Fruit fly (Drosophila melanogaster): ENCODE measurements around the gene CG42818.
A peak's percentile ranks its signal among the peaks of the same experiment; 100 is the strongest.

Gene CG42818

dm6 chr2L:16279774-16280252, 38.1 kb downstream of the CG42818 start (continued):
- TF ChIP-seq phol (tag; optimal IDR thresholded peaks at IDR 0.05): peak; percentile 96
- TF ChIP-seq exex (tag; optimal IDR thresholded peaks at IDR 0.05): peak; percentile 41
- peak; percentile 72 for TF ChIP-seq CG6683 (GFP tag; optimal IDR thresholded peaks at IDR 0.05)
- no peak for TF ChIP-seq Poxn (GFP tag; IDR thresholded peaks at IDR 0.05)
- TF ChIP-seq dmrt11E (tag; optimal IDR thresholded peaks at IDR 0.05): peak; percentile 93
- no peak for TF ChIP-seq wdn (GFP tag; IDR thresholded peaks at IDR 0.05)
- TF ChIP-seq dmrt99B (tag; optimal IDR thresholded peaks at IDR 0.05): peak; percentile 98
- TF ChIP-seq CG3163 (GFP tag; optimal IDR thresholded peaks at IDR 0.05): peak; percentile 46
- TF ChIP-seq shn (GFP tag; optimal IDR thresholded peaks at IDR 0.05): peak; percentile 87
- no peak for TF ChIP-seq Sin3A (optimal IDR thresholded peaks at IDR 0.05)
- TF ChIP-seq Hr39 (optimal IDR thresholded peaks at IDR 0.05): no peak
- peak; percentile 92 for TF ChIP-seq Six4 (GFP tag; optimal IDR thresholded peaks at IDR 0.05)
- TF ChIP-seq ken (GFP tag; IDR thresholded peaks at IDR 0.05): peak; percentile 79; the same call in 2 of the 3 replicates
- TF ChIP-seq Sry-δ (GFP tag; optimal IDR thresholded peaks at IDR 0.05): peak; percentile 29
- peak; percentile 86 for TF ChIP-seq Atf-2 (GFP tag; optimal IDR thresholded peaks at IDR 0.05)
- TF ChIP-seq Gug (GFP tag; IDR thresholded peaks at IDR 0.05): peak; percentile 61; the same call in 2 of the 4 replicates
- peak; percentile 42 for TF ChIP-seq TFAM (GFP tag; optimal IDR thresholded peaks at IDR 0.05)
- peak; percentile 86 for TF ChIP-seq slp2 (GFP tag; optimal IDR thresholded peaks at IDR 0.05)
- TF ChIP-seq tup (GFP tag; optimal IDR thresholded peaks at IDR 0.05): peak; percentile 72
- peak; percentile 94 for TF ChIP-seq CG17829 (tag; optimal IDR thresholded peaks at IDR 0.05)
- peak; percentile 45 for TF ChIP-seq schlank (tag; optimal IDR thresholded peaks at IDR 0.05)
- TF ChIP-seq vfl (GFP tag; optimal IDR thresholded peaks at IDR 0.05): peak; percentile 19
- peak; percentile 93 for TF ChIP-seq CG9437 (GFP tag; optimal IDR thresholded peaks at IDR 0.05)
- TF ChIP-seq CG4707 (GFP tag; optimal IDR thresholded peaks at IDR 0.05): peak; percentile 75
- TF ChIP-seq eve (GFP tag; optimal IDR thresholded peaks at IDR 0.05): peak in 1 of 2 experiments; percentile 97
- no peak for TF ChIP-seq hth (optimal IDR thresholded peaks at IDR 0.05)
- TF ChIP-seq Hmx (GFP tag; optimal IDR thresholded peaks at IDR 0.05): peak; percentile 74
- peak; percentile 93 for TF ChIP-seq CG10209 (GFP tag; optimal IDR thresholded peaks at IDR 0.05)
- peak; percentile 80 for TF ChIP-seq kni (GFP tag; optimal IDR thresholded peaks at IDR 0.05)
- TF ChIP-seq CG11247 (GFP tag; IDR thresholded peaks at IDR 0.05): no peak
- no peak for TF ChIP-seq hkb (optimal IDR thresholded peaks at IDR 0.05)
- peak; percentile 83 for TF ChIP-seq hkb (GFP tag; IDR thresholded peaks at IDR 0.05)
- TF ChIP-seq vnd (GFP tag; IDR thresholded peaks at IDR 0.05; ENCODE audit: partially characterized antibody): no peak
- TF ChIP-seq peb (GFP tag; IDR thresholded peaks at IDR 0.05): peak; percentile 80
- TF ChIP-seq grau (tag; optimal IDR thresholded peaks at IDR 0.05): peak; percentile 93
- peak; percentile 92 for TF ChIP-seq tap (tag; optimal IDR thresholded peaks at IDR 0.05)
- TF ChIP-seq CG1792 (GFP tag; optimal IDR thresholded peaks at IDR 0.05): peak; percentile 57
- TF ChIP-seq CG7839 (tag; optimal IDR thresholded peaks at IDR 0.05): peak; percentile 94
- TF ChIP-seq pzg (GFP tag; optimal IDR thresholded peaks at IDR 0.05): no peak
- TF ChIP-seq CG33557 (GFP tag; optimal IDR thresholded peaks at IDR 0.05): peak; percentile 76
- TF ChIP-seq CG8089 (GFP tag; optimal IDR thresholded peaks at IDR 0.05): peak; percentile 81
- peak; percentile 68 for TF ChIP-seq CG9609 (GFP tag; optimal IDR thresholded peaks at IDR 0.05)
- TF ChIP-seq CG8359 (GFP tag; optimal IDR thresholded peaks at IDR 0.05; ENCODE audit: borderline replicate concordance): peak; percentile 83
- TF ChIP-seq lab (GFP tag; optimal IDR thresholded peaks at IDR 0.05): peak; percentile 84
- TF ChIP-seq HHEX (GFP tag; optimal IDR thresholded peaks at IDR 0.05): peak; percentile 90
- TF ChIP-seq CG31388 (GFP tag; optimal IDR thresholded peaks at IDR 0.05): peak; percentile 64
- peak; percentile 51; the same call in 1 of the 2 replicates for TF ChIP-seq CG32532 (GFP tag; IDR thresholded peaks at IDR 0.05)
- peak; percentile 82 for TF ChIP-seq tgo (GFP tag; IDR thresholded peaks at IDR 0.05)
- TF ChIP-seq E2f1 (GFP tag; IDR thresholded peaks at IDR 0.05): peak; percentile 59
- no peak for TF ChIP-seq CG8765 (GFP tag; IDR thresholded peaks at IDR 0.05)
- no peak for TF ChIP-seq Kr (GFP tag; optimal IDR thresholded peaks at IDR 0.05)
- TF ChIP-seq CG13624 (GFP tag; optimal IDR thresholded peaks at IDR 0.05): peak; percentile 67
